Fruit fly (Drosophila melanogaster) whole organism, prepupa: Measurements from ENCODE around the gene Or98b.

ENCODE experiments used
- CG32006 ChIP-seq: fragments of 200-800 bp; sonication (Bioruptor generic); optimal IDR thresholded peaks from 3 replicates; lab custom pipeline; 2017; ENCODE audit warnings: missing biosample characterization, mild to moderate bottlenecking, missing genetic modification characterization
- CG3919 ChIP-seq: fragments of 200-800 bp; sonication (Bioruptor generic); optimal IDR thresholded peaks from 3 replicates; lab custom pipeline; 2016; ENCODE audit warnings: missing biosample characterization, missing genetic modification characterization

dm6 chr3R:28331126-28331490, 20.9 kb upstream of the Or98b start:
- TF ChIP-seq CG32006 (GFP tag; lab: Kevin White, UChicago) = no peak
- no peak for TF ChIP-seq CG3919 (GFP tag; lab: Kevin White, UChicago)
